Worm (Caenorhabditis elegans) whole organism, early embryonic: ENCODE results near the gene mlt-8.

ENCODE experiments used
- ama-1 ChIP-seq: fragments of 150-350 bp; optimal IDR thresholded peaks from 2 replicates; lab custom pipeline; 2014
- ceh-13 ChIP-seq: fragments of 200-800 bp; sonication (Bioruptor generic); optimal IDR thresholded peaks from 2 replicates; lab custom pipeline; 2018; ENCODE audit warnings: mild to moderate bottlenecking, missing genetic modification characterization, missing compliant biosample characterization
- tbx-37 ChIP-seq: fragments of 200-800 bp; sonication (Bioruptor generic); conservative IDR thresholded peaks from 2 replicates; pipeline ENCODE4 v1.3.6; 2022; ENCODE audit warnings: missing genetic modification reagents, missing genetic modification characterization, missing compliant biosample characterization

DNA sequence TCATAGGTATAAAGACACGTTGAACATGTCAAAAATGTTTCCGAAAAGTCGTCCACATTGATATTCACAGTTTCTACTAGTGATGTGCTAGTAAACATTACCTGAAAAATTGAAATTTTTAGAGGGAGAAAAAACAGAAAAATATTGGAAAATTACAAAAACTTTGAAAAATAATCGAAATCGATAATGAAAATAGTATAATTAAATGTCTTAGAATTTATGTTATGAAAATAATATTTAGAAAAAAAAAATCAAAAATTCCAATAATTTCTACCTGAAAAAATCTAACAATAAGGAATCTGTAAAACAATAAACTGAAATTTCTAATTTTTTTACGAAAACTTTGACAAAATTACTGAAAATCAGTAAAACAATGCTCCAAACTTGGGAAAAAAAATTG, 30.1 kb upstream of the mlt-8 start, which contains the start of gene nhl-3:
- no peak for TF ChIP-seq tbx-37
- no peak for TF ChIP-seq ama-1 (lab: Kevin White, UChicago)
- TF ChIP-seq ceh-13 = no peak
